Worm (Caenorhabditis elegans) whole organism, L1 larva: Measurements from ENCODE around the gene str-57.

ENCODE experiments used
- alr-1 ChIP-seq: fragments of 200-800 bp; sonication (Bioruptor generic); optimal IDR thresholded peaks from 2 replicates; lab custom pipeline; 2018; ENCODE audit warnings: borderline replicate concordance, mild to moderate bottlenecking, missing genetic modification characterization, missing compliant biosample characterization
- blmp-1 ChIP-seq: fragments of 150-350 bp; optimal IDR thresholded peaks from 2 replicates; lab custom pipeline; 2014; ENCODE audit warnings: missing biosample characterization, missing genetic modification characterization
- fos-1 ChIP-seq: fragments of 150-350 bp; optimal IDR thresholded peaks from 2 replicates; lab custom pipeline; 2014; ENCODE audit warnings: missing biosample characterization, missing genetic modification characterization
- mep-1 ChIP-seq: fragments of 150-350 bp; optimal IDR thresholded peaks from 2 replicates; lab custom pipeline; 2014; ENCODE audit warnings: missing biosample characterization, missing genetic modification characterization
- nhr-11 ChIP-seq: fragments of 150-350 bp; optimal IDR thresholded peaks from 2 replicates; lab custom pipeline; 2014; ENCODE audit warnings: missing biosample characterization, missing genetic modification characterization
- nhr-12 ChIP-seq: sonication (generic microtip); optimal IDR thresholded peaks from 2 replicates; lab custom pipeline; 2017; ENCODE audit warnings: missing biosample characterization, missing genetic modification characterization
- nhr-76 ChIP-seq: sonication (generic microtip); optimal IDR thresholded peaks from 2 replicates; lab custom pipeline; 2017; ENCODE audit warnings: missing biosample characterization, missing genetic modification characterization
- rnt-1 ChIP-seq: sonication (generic microtip); optimal IDR thresholded peaks from 2 replicates; lab custom pipeline; 2016; ENCODE audit warnings: mild to moderate bottlenecking, missing genetic modification characterization, moderate library complexity, missing compliant biosample characterization
- snu-23 ChIP-seq: sonication (generic microtip); optimal IDR thresholded peaks from 2 replicates; lab custom pipeline; 2016; ENCODE audit warnings: missing genetic modification characterization, missing compliant biosample characterization
- sptf-1 ChIP-seq: fragments of 150-350 bp; optimal IDR thresholded peaks from 2 replicates; lab custom pipeline; 2014; ENCODE audit warnings: missing biosample characterization, missing genetic modification characterization
- tlp-1 ChIP-seq: fragments of 150-350 bp; optimal IDR thresholded peaks from 2 replicates; lab custom pipeline; 2014; ENCODE audit warnings: missing biosample characterization, missing genetic modification characterization
- unc-86 ChIP-seq: sonication (generic microtip); optimal IDR thresholded peaks from 2 replicates; lab custom pipeline; 2016; ENCODE audit warnings: missing genetic modification characterization, missing compliant biosample characterization

DNA sequence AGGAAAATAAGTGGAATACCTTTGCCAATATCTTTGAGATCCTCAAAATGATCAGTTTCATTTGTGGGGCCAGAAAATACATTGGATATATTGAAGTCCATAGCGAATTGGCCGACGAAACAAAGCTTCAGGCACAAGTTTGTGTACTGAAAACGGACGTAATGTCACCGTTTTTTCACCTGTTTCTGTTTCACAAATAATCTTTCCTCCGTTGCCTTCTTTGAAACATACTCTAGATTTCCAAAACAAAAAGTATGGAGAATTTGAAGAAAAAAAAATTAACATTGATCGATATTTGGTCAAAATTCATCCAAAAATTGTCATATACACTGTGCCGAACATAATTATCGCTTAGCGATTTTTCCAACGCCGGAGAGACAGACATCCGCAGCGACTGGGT is 7.9 kb upstream of the str-57 start, which contains the start of gene srz-12:
- TF ChIP-seq nhr-76 (tag; lab: Kevin White, UChicago) = no peak
- no peak for TF ChIP-seq blmp-1 (tag; lab: Kevin White, UChicago)
- TF ChIP-seq rnt-1 (tag; lab: Kevin White, UChicago) = no peak
- TF ChIP-seq fos-1 (tag; lab: Kevin White, UChicago) = no peak
- no peak for TF ChIP-seq nhr-12 (tag; lab: Kevin White, UChicago)
- no peak for TF ChIP-seq nhr-11 (tag; lab: Kevin White, UChicago)
- TF ChIP-seq sptf-1 (tag; lab: Kevin White, UChicago) = no peak
- no peak for TF ChIP-seq unc-86 (tag; lab: Kevin White, UChicago)
- TF ChIP-seq tlp-1 (tag; lab: Kevin White, UChicago) = no peak
- TF ChIP-seq snu-23 = no peak
- no peak for TF ChIP-seq mep-1
- TF ChIP-seq alr-1 (tag; lab: Kevin White, UChicago) = no peak
